Worm (Caenorhabditis elegans) whole organism, L3 larva: ENCODE data around the gene M02H5.8.
A peak's percentile ranks its signal among the peaks of the same experiment; 100 is the strongest.

ENCODE experiments used
- R02D3.7 ChIP-seq: fragments of 150-350 bp; optimal IDR thresholded peaks from 2 replicates; lab custom pipeline; 2014; ENCODE audit warnings: missing biosample characterization, missing genetic modification characterization
- ZK546.5 ChIP-seq: sonication (generic microtip); optimal IDR thresholded peaks from 2 replicates; lab custom pipeline; 2017; ENCODE audit warnings: missing biosample characterization, missing genetic modification characterization
- aly-2 ChIP-seq: fragments of 150-350 bp; optimal IDR thresholded peaks from 2 replicates; lab custom pipeline; 2014; ENCODE audit warnings: missing biosample characterization, missing genetic modification characterization
- ama-1 ChIP-seq: fragments of 150-350 bp; optimal IDR thresholded peaks from 2 replicates; lab custom pipeline; 2018
- ceh-16 ChIP-seq: sonication (generic microtip); optimal IDR thresholded peaks from 2 replicates; lab custom pipeline; 2017; ENCODE audit warnings: missing biosample characterization, missing genetic modification characterization
- ceh-28 ChIP-seq: fragments of 150-350 bp; optimal IDR thresholded peaks from 2 replicates; lab custom pipeline; 2014; ENCODE audit warnings: missing biosample characterization, missing genetic modification reagents, missing genetic modification characterization
- ceh-82 ChIP-seq: fragments of 150-350 bp; optimal IDR thresholded peaks from 2 replicates; lab custom pipeline; 2014; ENCODE audit warnings: missing biosample characterization, missing genetic modification characterization
- ceh-9 ChIP-seq: sonication (generic microtip); optimal IDR thresholded peaks from 2 replicates; lab custom pipeline; 2018; ENCODE audit warnings: missing biosample characterization, missing genetic modification characterization
- egl-27 ChIP-seq: sonication (generic microtip); optimal IDR thresholded peaks from 4 replicates; lab custom pipeline; 2017; ENCODE audit warnings: missing biosample characterization, missing genetic modification reagents, missing genetic modification characterization
- egl-5 ChIP-seq: fragments of 150-350 bp; optimal IDR thresholded peaks from 2 replicates; lab custom pipeline; 2017; ENCODE audit warnings: missing biosample characterization, missing genetic modification reagents, missing genetic modification characterization, inconsistent platforms
- elt-2 ChIP-seq: sonication (generic microtip); optimal IDR thresholded peaks from 2 replicates; lab custom pipeline; 2016; ENCODE audit warnings: missing genetic modification reagents, mild to moderate bottlenecking, missing genetic modification characterization, missing compliant biosample characterization
- elt-3 ChIP-seq, 3 experiments: fragments of 150-350 bp in 1 of 3; sonication (generic microtip) in 2 of 3; optimal IDR thresholded peaks; 2 replicates in 2 of 3; 4 replicates in 1 of 3; lab custom pipeline; 2014 to 2017; ENCODE audit warnings: missing biosample characterization in 3 of 3, missing genetic modification characterization in 3 of 3
- eor-1 ChIP-seq, 2 experiments: fragments of 150-350 bp; optimal IDR thresholded peaks; 2 replicates each; lab custom pipeline; 2014 to 2018; ENCODE audit warnings: missing biosample characterization in 2 of 2, missing genetic modification characterization in 2 of 2
- fkh-10 ChIP-seq: sonication (generic microtip); optimal IDR thresholded peaks from 2 replicates; lab custom pipeline; 2017; ENCODE audit warnings: missing biosample characterization, missing genetic modification reagents, missing genetic modification characterization
- fkh-2 ChIP-seq: fragments of 150-350 bp; optimal IDR thresholded peaks from 2 replicates; lab custom pipeline; 2014; ENCODE audit warnings: missing biosample characterization, missing genetic modification reagents, missing genetic modification characterization
- hmg-11 ChIP-seq: sonication (generic microtip); optimal IDR thresholded peaks from 2 replicates; lab custom pipeline; 2016; ENCODE audit warnings: missing genetic modification characterization, missing compliant biosample characterization
- jun-1 ChIP-seq: fragments of 150-350 bp; optimal IDR thresholded peaks from 2 replicates; lab custom pipeline; 2014; ENCODE audit warnings: missing biosample characterization, missing genetic modification reagents, missing genetic modification characterization
- lin-39 ChIP-seq: fragments of 150-350 bp; optimal IDR thresholded peaks from 2 replicates; lab custom pipeline; 2018; ENCODE audit warnings: missing biosample characterization, missing genetic modification reagents, missing genetic modification characterization
- mml-1 ChIP-seq: fragments of 150-350 bp; sonication (generic microtip); optimal IDR thresholded peaks from 3 replicates; lab custom pipeline; 2014; ENCODE audit warnings: missing biosample characterization, missing genetic modification characterization
- nfya-1 ChIP-seq: sonication (generic microtip); optimal IDR thresholded peaks from 2 replicates; lab custom pipeline; 2017; ENCODE audit warnings: missing genetic modification characterization, mild to moderate bottlenecking, missing compliant biosample characterization, antibody characterized with exemption, moderate library complexity; ENCODE audit not compliant: insufficient read depth
- nhr-25 ChIP-seq: sonication (generic microtip); optimal IDR thresholded peaks from 2 replicates; lab custom pipeline; 2017; ENCODE audit warnings: missing biosample characterization, missing genetic modification characterization
- nhr-28 ChIP-seq: fragments of 150-350 bp; optimal IDR thresholded peaks from 2 replicates; lab custom pipeline; 2014; ENCODE audit warnings: missing biosample characterization, missing genetic modification characterization
- nhr-77 ChIP-seq: fragments of 150-350 bp; optimal IDR thresholded peaks from 2 replicates; lab custom pipeline; 2014; ENCODE audit warnings: missing biosample characterization, missing genetic modification characterization
- pqm-1 ChIP-seq: fragments of 150-350 bp; optimal IDR thresholded peaks from 2 replicates; lab custom pipeline; 2017; ENCODE audit warnings: missing biosample characterization, missing genetic modification characterization, inconsistent platforms
- snpc-4 ChIP-seq: fragments of 150-350 bp; optimal IDR thresholded peaks from 2 replicates; lab custom pipeline; 2014; ENCODE audit warnings: missing biosample characterization, missing genetic modification characterization
- unc-39 ChIP-seq: sonication (generic microtip); optimal IDR thresholded peaks from 4 replicates; lab custom pipeline; 2017; ENCODE audit warnings: missing biosample characterization, missing genetic modification characterization
- unc-62 ChIP-seq: fragments of 150-350 bp; sonication (generic microtip); optimal IDR thresholded peaks from 4 replicates; lab custom pipeline; 2014; ENCODE audit warnings: missing biosample characterization, missing genetic modification reagents, missing genetic modification characterization
- ztf-4 ChIP-seq: fragments of 150-350 bp; optimal IDR thresholded peaks from 2 replicates; lab custom pipeline; 2014; ENCODE audit warnings: missing biosample characterization, missing genetic modification characterization

The M02H5.8 gene

ce11 chrV:417656-418353, 32.0 kb upstream of the M02H5.8 start, which contains the start of gene irg-8:
Gene irg-8 (minus strand): TSS chrV:417706.
- TF ChIP-seq lin-39 (no peak), pqm-1 (tag; lab: Kevin White, UChicago) (peak; percentile 25), elt-2 (tag; lab: Kevin White, UChicago) (peak; percentile 77)

DNA sequence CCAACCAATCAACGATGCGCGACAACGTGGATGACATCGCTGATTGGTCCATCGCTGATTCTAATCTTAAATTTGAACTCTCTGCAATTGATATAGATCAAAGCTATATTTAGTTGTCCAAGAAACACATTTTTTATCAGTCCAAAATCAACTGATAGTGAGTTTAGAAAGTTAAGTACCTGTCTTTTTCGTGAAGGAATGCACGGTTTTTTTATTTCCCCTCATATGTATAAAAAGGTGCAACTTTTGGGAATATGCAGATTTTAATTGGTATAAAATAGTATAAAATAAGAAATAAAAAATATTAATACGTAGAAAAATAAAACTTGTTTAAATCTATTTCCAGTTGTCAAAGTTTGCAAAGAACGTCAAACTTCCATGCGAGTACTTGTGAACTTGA, 31.3 kb upstream of the M02H5.8 start, which contains the start of gene Y39D8A.1:
Gene Y39D8A.1, plus strand, starts transcription at position 301 of the 400 bp plus-strand sequence.
- TF ChIP-seq egl-27, result no peak
- TF ChIP-seq nhr-77 (tag; lab: Kevin White, UChicago), result no peak
- TF ChIP-seq ama-1 (lab: Kevin White, UChicago), result no peak
- TF ChIP-seq ceh-9 (tag; lab: Kevin White, UChicago), result no peak
- TF ChIP-seq ZK546.5, result no peak
- TF ChIP-seq pqm-1 (tag; lab: Kevin White, UChicago), result no peak
- TF ChIP-seq unc-39 (tag; lab: Kevin White, UChicago), result no peak
- TF ChIP-seq, all 47 proteins: peak for 0

- TF ChIP-seq elt-2 (tag; lab: Kevin White, UChicago) (peak; percentile 61), ceh-28 (tag; lab: Kevin White, UChicago) (no peak)
Observed at ce11 chrV:422133-422532, 27.6 kb upstream of the M02H5.8 start, which contains the start of gene dod-20. Gene dod-20 (plus strand): TSS chrV:422433.

ce11 chrV:424140-424539, 25.6 kb upstream of the M02H5.8 start, which contains the start of gene B0554.5:
Gene B0554.5 (plus strand): TSS chrV:424440.
- TF ChIP-seq fkh-2 (tag; lab: Kevin White, UChicago) (no peak), snpc-4 (tag; lab: Kevin White, UChicago) (no peak), egl-27 (no peak), ceh-82 (tag; lab: Kevin White, UChicago) (no peak), unc-39 (tag; lab: Kevin White, UChicago) (no peak), R02D3.7 (tag; lab: Kevin White, UChicago) (no peak), ZK546.5 (no peak)

ce11 chrV:428844-429243, 20.9 kb upstream of the M02H5.8 start, which contains the start of gene B0554.4:
Gene B0554.4 (plus strand): TSS chrV:429144.
- TF ChIP-seq eor-1 (tag; optimal IDR thresholded peaks at IDR 0.05; lab: Kevin White, UChicago), result no peak
- no peak for TF ChIP-seq unc-62 (GFP tag; lab: Kevin White, UChicago)
- TF ChIP-seq ama-1 (lab: Kevin White, UChicago), result no peak
- TF ChIP-seq nhr-28 (tag; lab: Kevin White, UChicago), result no peak
- no peak for TF ChIP-seq nhr-25 (tag; lab: Kevin White, UChicago)
- no peak for TF ChIP-seq snpc-4 (tag; lab: Kevin White, UChicago)
- no peak for TF ChIP-seq ceh-82 (tag; lab: Kevin White, UChicago)
- no peak for TF ChIP-seq jun-1 (tag; lab: Kevin White, UChicago)

DNA sequence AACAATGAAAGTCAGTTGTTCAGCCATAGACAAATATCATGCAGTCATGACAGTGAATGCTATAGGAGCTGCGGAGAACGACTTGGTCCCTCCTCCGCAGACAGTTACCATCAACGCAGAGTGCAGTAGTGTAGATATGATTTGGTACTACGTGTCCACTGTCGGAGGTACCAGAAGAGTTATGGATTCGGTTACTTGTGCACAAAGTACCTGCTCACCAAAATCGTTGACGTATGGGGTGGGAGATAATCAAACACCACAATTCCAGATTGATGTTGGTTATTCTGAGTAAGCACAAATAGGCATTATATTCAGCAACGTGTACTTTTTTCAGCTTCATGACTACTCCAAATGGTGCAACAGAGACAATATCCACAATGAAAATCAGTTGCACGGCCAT, 16.8 kb upstream of the M02H5.8 start:
- no peak for TF ChIP-seq ceh-28 (tag; lab: Kevin White, UChicago)
- TF ChIP-seq hmg-11 (tag; lab: Kevin White, UChicago), result no peak
- no peak for TF ChIP-seq mml-1 (tag; lab: Kevin White, UChicago)
- no peak for TF ChIP-seq nfya-1 (tag; lab: Kevin White, UChicago)
- no peak for TF ChIP-seq unc-39 (tag; lab: Kevin White, UChicago)
- no peak for TF ChIP-seq ztf-4 (tag; lab: Kevin White, UChicago)
- TF ChIP-seq ceh-16, result no peak
- no peak for TF ChIP-seq ama-1 (lab: Kevin White, UChicago)
- TF ChIP-seq unc-62 (GFP tag; lab: Kevin White, UChicago), result no peak
- no peak for TF ChIP-seq elt-3 (tag; optimal IDR thresholded peaks at IDR 0.05; lab: Kevin White, UChicago)
- TF ChIP-seq aly-2, result no peak
- no peak for TF ChIP-seq jun-1 (tag; lab: Kevin White, UChicago)
- TF ChIP-seq nhr-25 (tag; lab: Kevin White, UChicago), result no peak
- no peak for TF ChIP-seq egl-5 (tag; lab: Kevin White, UChicago)
- TF ChIP-seq, all 47 proteins: peak for 0

ce11 chrV:433898-434297, 15.9 kb upstream of the M02H5.8 start, which contains the start of gene B0554.2:
Gene B0554.2 (plus strand): TSS chrV:434198.
- TF ChIP-seq fkh-10 (GFP tag; lab: Kevin White, UChicago) (no peak), ama-1 (lab: Kevin White, UChicago) (no peak), snpc-4 (tag; lab: Kevin White, UChicago) (no peak)
